Worm (Caenorhabditis elegans) whole organism, L4 larva: ENCODE data around the gene rme-6.

Source experiments
- D1046.2 ChIP-seq: fragments of 200-800 bp; sonication (Bioruptor generic); IDR thresholded peaks from 2 replicates; pipeline ENCODE4 v1.3.6; 2022; ENCODE audit warnings: missing genetic modification characterization, missing compliant biosample characterization
- F10B5.3 ChIP-seq: sonication (generic microtip); optimal IDR thresholded peaks from 2 replicates; lab custom pipeline; 2016; ENCODE audit warnings: mild to moderate bottlenecking, missing genetic modification characterization, missing compliant biosample characterization
- F26F4.8 ChIP-seq: fragments of 200-800 bp; sonication (Bioruptor generic); conservative IDR thresholded peaks from 2 replicates; pipeline ENCODE4 v1.3.6; 2022; ENCODE audit warnings: missing genetic modification characterization, missing compliant biosample characterization
- Y5F2A.4 ChIP-seq: fragments of 200-800 bp; sonication (Bioruptor generic); optimal IDR thresholded peaks from 2 replicates; lab custom pipeline; 2018; ENCODE audit warnings: mild to moderate bottlenecking, missing genetic modification characterization, missing compliant biosample characterization
- arid-1 ChIP-seq: fragments of 200-800 bp; sonication (Bioruptor generic); conservative IDR thresholded peaks from 2 replicates; pipeline ENCODE4 v1.3.6; 2022; ENCODE audit warnings: missing genetic modification reagents, missing genetic modification characterization, missing compliant biosample characterization
- ceh-28 ChIP-seq: fragments of 150-350 bp; optimal IDR thresholded peaks from 2 replicates; lab custom pipeline; 2014; ENCODE audit warnings: missing biosample characterization, missing genetic modification reagents, missing genetic modification characterization
- ceh-44 ChIP-seq: fragments of 200-800 bp; sonication (Bioruptor generic); IDR thresholded peaks from 2 replicates; pipeline ENCODE4 v1.3.6; 2022; ENCODE audit warnings: missing genetic modification reagents, missing genetic modification characterization, missing compliant biosample characterization
- ctbp-1 ChIP-seq: fragments of 200-800 bp; sonication (Bioruptor generic); IDR thresholded peaks from 2 replicates; pipeline ENCODE4 v1.3.6; 2022; ENCODE audit warnings: missing genetic modification reagents, missing genetic modification characterization, missing compliant biosample characterization
- daf-19 ChIP-seq: fragments of 200-800 bp; sonication (Bioruptor generic); conservative IDR thresholded peaks from 2 replicates; pipeline ENCODE4 v1.3.6; 2022; ENCODE audit warnings: missing genetic modification characterization, missing compliant biosample characterization
- dmd-6 ChIP-seq: fragments of 200-800 bp; sonication (Bioruptor generic); IDR thresholded peaks from 2 replicates; pipeline ENCODE4 v1.3.6; 2022; ENCODE audit warnings: missing genetic modification reagents, missing genetic modification characterization, missing compliant biosample characterization
- duxl-1 ChIP-seq: sonication (generic microtip); optimal IDR thresholded peaks from 2 replicates; lab custom pipeline; 2016; ENCODE audit warnings: mild to moderate bottlenecking, missing genetic modification characterization, moderate library complexity, missing compliant biosample characterization; ENCODE audit not compliant: poor library complexity
- dve-1 ChIP-seq: sonication (generic microtip); optimal IDR thresholded peaks from 2 replicates; lab custom pipeline; 2017; ENCODE audit warnings: antibody characterized with exemption, mild to moderate bottlenecking, missing genetic modification characterization, missing compliant biosample characterization; ENCODE audit not compliant: insufficient read depth
- hlh-11 ChIP-seq: fragments of 200-800 bp; sonication (Bioruptor generic); optimal IDR thresholded peaks from 2 replicates; lab custom pipeline; 2018; ENCODE audit warnings: mild to moderate bottlenecking, missing genetic modification characterization, missing compliant biosample characterization
- hlh-30 ChIP-seq: sonication (generic microtip); optimal IDR thresholded peaks from 2 replicates; lab custom pipeline; 2017; ENCODE audit warnings: antibody characterized with exemption, mild to moderate bottlenecking, missing genetic modification characterization, missing compliant biosample characterization; ENCODE audit not compliant: insufficient read depth
- lin-39 ChIP-seq: fragments of 150-350 bp; optimal IDR thresholded peaks from 2 replicates; lab custom pipeline; 2014; ENCODE audit warnings: missing biosample characterization, missing genetic modification reagents, missing genetic modification characterization
- lsy-2 ChIP-seq, 2 experiments: fragments of 150-350 bp in 1 of 2; sonication (generic microtip) in 1 of 2; optimal IDR thresholded peaks; 2 replicates each; lab custom pipeline; 2014 to 2017; ENCODE audit warnings: missing biosample characterization in 2 of 2, missing genetic modification characterization in 2 of 2
- madf-9 ChIP-seq: fragments of 200-800 bp; sonication (Bioruptor generic); conservative IDR thresholded peaks from 2 replicates; pipeline ENCODE4 v1.3.6; 2022; ENCODE audit warnings: missing genetic modification reagents, missing genetic modification characterization, missing compliant biosample characterization
- mdt-29 ChIP-seq: fragments of 200-800 bp; sonication (Bioruptor generic); IDR thresholded peaks from 2 replicates; pipeline ENCODE4 v1.3.6; 2022; ENCODE audit warnings: missing genetic modification reagents, missing genetic modification characterization, missing compliant biosample characterization
- mxl-3 ChIP-seq: fragments of 200-800 bp; sonication (Bioruptor generic); optimal IDR thresholded peaks from 2 replicates; lab custom pipeline; 2018; ENCODE audit warnings: mild to moderate bottlenecking, missing genetic modification characterization, missing compliant biosample characterization
- nhr-111 ChIP-seq: fragments of 200-800 bp; sonication (Bioruptor generic); optimal IDR thresholded peaks from 2 replicates; lab custom pipeline; 2018; ENCODE audit warnings: mild to moderate bottlenecking, missing genetic modification characterization, missing compliant biosample characterization
- nhr-25 ChIP-seq: sonication (generic microtip); optimal IDR thresholded peaks from 2 replicates; lab custom pipeline; 2017; ENCODE audit warnings: missing genetic modification characterization, mild to moderate bottlenecking, missing compliant biosample characterization, antibody characterized with exemption, moderate library complexity, borderline replicate concordance; ENCODE audit not compliant: insufficient read depth
- nhr-28 ChIP-seq: fragments of 150-350 bp; optimal IDR thresholded peaks from 2 replicates; lab custom pipeline; 2014; ENCODE audit warnings: missing biosample characterization, missing genetic modification characterization
- nhr-42 ChIP-seq: fragments of 200-800 bp; sonication (Bioruptor generic); IDR thresholded peaks from 2 replicates; pipeline ENCODE4 v1.3.6; 2022; ENCODE audit warnings: missing genetic modification characterization, missing compliant biosample characterization
- nhr-48 ChIP-seq: sonication (generic microtip); optimal IDR thresholded peaks from 2 replicates; lab custom pipeline; 2016; ENCODE audit warnings: mild to moderate bottlenecking, missing genetic modification characterization, missing compliant biosample characterization
- nhr-76 ChIP-seq: fragments of 150-350 bp; optimal IDR thresholded peaks from 2 replicates; lab custom pipeline; 2014; ENCODE audit warnings: missing biosample characterization, missing genetic modification characterization
- nhr-77 ChIP-seq: fragments of 150-350 bp; optimal IDR thresholded peaks from 2 replicates; lab custom pipeline; 2014; ENCODE audit warnings: missing biosample characterization, missing genetic modification characterization
- pha-4 ChIP-seq, 2 experiments: fragments of 150-350 bp in 1 of 2; fragments of 200-800 bp in 1 of 2; sonication (Bioruptor generic) in 1 of 2; IDR thresholded peaks in 1 of 2; optimal IDR thresholded peaks in 1 of 2; 2 replicates each; pipeline versions ENCODE4 v1.3.6 to Lab custom; 2014 to 2022; ENCODE audit warnings: missing genetic modification characterization in 2 of 2, missing genetic modification reagents in 2 of 2, missing biosample characterization in 1 of 2, missing compliant biosample characterization in 1 of 2
- pqm-1 ChIP-seq: sonication (generic microtip); optimal IDR thresholded peaks from 2 replicates; lab custom pipeline; 2017; ENCODE audit warnings: missing biosample characterization, missing genetic modification characterization
- saeg-2 ChIP-seq: fragments of 200-800 bp; sonication (Bioruptor generic); IDR thresholded peaks from 2 replicates; pipeline ENCODE4 v1.3.6; 2022; ENCODE audit warnings: missing genetic modification reagents, missing genetic modification characterization, missing compliant biosample characterization
- sdz-12 ChIP-seq: fragments of 200-800 bp; sonication (Bioruptor generic); optimal IDR thresholded peaks from 2 replicates; lab custom pipeline; 2018; ENCODE audit warnings: mild to moderate bottlenecking, missing genetic modification characterization, missing compliant biosample characterization
- spr-3 ChIP-seq: fragments of 200-800 bp; sonication (Bioruptor generic); optimal IDR thresholded peaks from 2 replicates; lab custom pipeline; 2018; ENCODE audit warnings: mild to moderate bottlenecking, missing genetic modification characterization, missing compliant biosample characterization
- tag-97 ChIP-seq: fragments of 200-800 bp; sonication (Bioruptor generic); IDR thresholded peaks from 2 replicates; pipeline ENCODE4 v1.3.6; 2022; ENCODE audit warnings: missing genetic modification characterization, missing compliant biosample characterization
- unc-39 ChIP-seq: sonication (generic microtip); optimal IDR thresholded peaks from 2 replicates; lab custom pipeline; 2017; ENCODE audit warnings: missing biosample characterization, missing genetic modification characterization
- unc-62 ChIP-seq, 3 experiments: fragments of 150-350 bp in 1 of 3; sonication (generic microtip); optimal IDR thresholded peaks in 2 of 3; peaks in 1 of 3; 1 replicate in 1 of 3; 2 replicates in 2 of 3; lab custom pipeline; 2014 to 2017; ENCODE audit warnings: missing biosample characterization in 3 of 3, missing genetic modification characterization in 3 of 3, missing genetic modification reagents in 3 of 3, missing genotype in 1 of 3
- vab-7 ChIP-seq: fragments of 200-800 bp; sonication (Bioruptor generic); IDR thresholded peaks from 2 replicates; pipeline ENCODE4 v1.3.6; 2022; ENCODE audit warnings: missing genetic modification reagents, missing genetic modification characterization, missing compliant biosample characterization
- zag-1 ChIP-seq: fragments of 150-350 bp; optimal IDR thresholded peaks from 2 replicates; lab custom pipeline; 2014; ENCODE audit warnings: missing biosample characterization, missing genetic modification characterization
- zfp-2 ChIP-seq: sonication (generic microtip); optimal IDR thresholded peaks from 2 replicates; lab custom pipeline; 2016; ENCODE audit warnings: mild to moderate bottlenecking, missing genetic modification characterization, missing compliant biosample characterization

rme-6 gene

ce11 chrX:1115207-1115606 is 18.3 kb downstream of the rme-6 start:
- TF ChIP-seq unc-62 (GFP tag; optimal IDR thresholded peaks at IDR 0.05 in 1 of 2; lab: Kevin White, UChicago) (peak in 1 of 2 experiments; percentile 78), unc-62 (tag; optimal IDR thresholded peaks at IDR 0.05; lab: Kevin White, UChicago) (no peak), ceh-28 (tag; lab: Kevin White, UChicago) (no peak), ctbp-1 (GFP tag; lab: Robert Waterston, UW) (no peak)
- TF ChIP-seq, all 104 proteins: peak for 1

ce11 chrX:1117252-1117651 is 20.3 kb downstream of the rme-6 start:
- no peak for TF ChIP-seq nhr-48
- TF ChIP-seq ctbp-1 (GFP tag; lab: Robert Waterston, UW), result no peak
- no peak for TF ChIP-seq sdz-12 (GFP tag; lab: Kevin White, UChicago)
- TF ChIP-seq nhr-28, result peak; percentile 50
- TF ChIP-seq ceh-44 (GFP tag; lab: Robert Waterston, UW), result no peak
- TF ChIP-seq mxl-3, result peak; percentile 55
- no peak for TF ChIP-seq dve-1
- TF ChIP-seq lsy-2 (tag; optimal IDR thresholded peaks at IDR 0.05; lab: Kevin White, UChicago), result no peak
- no peak for TF ChIP-seq F26F4.8 (GFP tag; lab: Robert Waterston, UW)
- no peak for TF ChIP-seq D1046.2
- peak; percentile 34 for TF ChIP-seq hlh-11 (tag; lab: Kevin White, UChicago)
- no peak for TF ChIP-seq zag-1
- no peak for TF ChIP-seq nhr-25 (tag; lab: Kevin White, UChicago)
- no peak for TF ChIP-seq nhr-42 (GFP tag; lab: Robert Waterston, UW)
- no peak for TF ChIP-seq nhr-76 (tag; lab: Kevin White, UChicago)
- no peak for TF ChIP-seq hlh-30 (tag; lab: Kevin White, UChicago)
- no peak for TF ChIP-seq ceh-28 (tag; lab: Kevin White, UChicago)
- TF ChIP-seq tag-97 (GFP tag; lab: Robert Waterston, UW), result no peak
- no peak for TF ChIP-seq Y5F2A.4 (GFP tag; lab: Kevin White, UChicago)
- peak; percentile 38 for TF ChIP-seq dmd-6 (GFP tag; lab: Robert Waterston, UW)
- no peak for TF ChIP-seq F10B5.3 (tag; lab: Kevin White, UChicago)
- TF ChIP-seq madf-9 (GFP tag; lab: Robert Waterston, UW), result no peak
- TF ChIP-seq nhr-111, result no peak
- TF ChIP-seq pqm-1 (tag; lab: Kevin White, UChicago), result peak; percentile 22
- TF ChIP-seq saeg-2 (GFP tag; lab: Robert Waterston, UW), result no peak
- TF ChIP-seq zfp-2 (tag; lab: Kevin White, UChicago), result no peak

ce11 chrX:1119305-1119704 is 22.4 kb downstream of the rme-6 start, which contains the start of gene C05D9.7:
C05D9.7 (minus strand) TSS chrX:1119405.
- TF ChIP-seq dve-1 (no peak), unc-39 (tag; lab: Kevin White, UChicago) (no peak), sdz-12 (GFP tag; lab: Kevin White, UChicago) (no peak), nhr-77 (tag; lab: Kevin White, UChicago) (no peak), arid-1 (GFP tag; lab: Robert Waterston, UW) (no peak), saeg-2 (GFP tag; lab: Robert Waterston, UW) (no peak), daf-19 (GFP tag; lab: Robert Waterston, UW) (no peak), spr-3 (GFP tag; lab: Kevin White, UChicago) (no peak), mdt-29 (GFP tag; lab: Robert Waterston, UW) (no peak), pha-4 (GFP tag; IDR thresholded peaks at IDR 0.05; lab: Robert Waterston, UW) (no peak), pha-4 (tag; optimal IDR thresholded peaks at IDR 0.05; lab: Kevin White, UChicago) (no peak), duxl-1 (tag; lab: Kevin White, UChicago) (no peak), Y5F2A.4 (GFP tag; lab: Kevin White, UChicago) (no peak), nhr-48 (no peak), vab-7 (GFP tag; lab: Robert Waterston, UW) (no peak), lin-39 (tag; lab: Kevin White, UChicago) (no peak), hlh-30 (tag; lab: Kevin White, UChicago) (no peak), nhr-111 (no peak)
